Worm (Caenorhabditis elegans) whole organism, young adult: ENCODE measurements around the gene F43G6.10.

Source experiments
- ccch-3 ChIP-seq: fragments of 200-800 bp; sonication (Bioruptor generic); optimal IDR thresholded peaks from 2 replicates; lab custom pipeline; 2018; ENCODE audit warnings: mild to moderate bottlenecking, missing genetic modification characterization, missing compliant biosample characterization
- madf-8 ChIP-seq: fragments of 200-800 bp; sonication (Bioruptor generic); conservative IDR thresholded peaks from 2 replicates; pipeline ENCODE4 v1.3.6; 2022; ENCODE audit warnings: missing genetic modification reagents, missing genetic modification characterization, missing compliant biosample characterization

DNA sequence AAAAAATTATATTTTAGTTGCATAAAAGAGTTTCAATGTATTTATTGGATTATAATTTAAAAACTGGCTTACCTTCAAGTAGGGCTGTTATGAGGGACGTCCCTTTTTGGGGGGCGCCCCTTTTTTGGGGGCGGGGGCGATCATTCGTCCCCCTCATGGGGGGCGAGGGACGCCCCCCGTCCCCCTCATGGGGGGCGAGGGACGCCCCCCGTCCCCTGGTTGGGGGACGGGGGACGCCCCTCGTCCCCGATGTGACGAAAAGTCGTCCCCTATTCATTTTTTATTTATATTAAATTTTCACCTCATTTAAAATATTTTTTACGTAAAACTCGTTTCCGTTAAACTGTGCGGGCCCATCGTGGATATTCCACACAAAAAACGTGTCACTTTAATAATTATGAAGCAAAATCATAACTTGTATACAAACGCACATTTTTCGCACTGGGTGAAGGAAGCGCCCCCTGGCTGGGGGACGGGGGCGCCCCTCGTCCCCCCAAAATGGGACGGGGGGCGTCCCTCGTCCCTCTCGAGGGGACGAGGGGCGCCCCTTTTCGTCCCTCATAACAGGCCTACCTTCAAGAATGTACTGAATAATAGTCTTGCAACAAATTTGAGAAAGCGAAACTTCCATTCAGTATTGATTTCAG, 43.5 kb upstream of the F43G6.10 start:
- TF ChIP-seq ccch-3 (GFP tag; lab: Kevin White, UChicago) (no peak), madf-8 (GFP tag; lab: Robert Waterston, UW) (no peak)
